Fruit fly (Drosophila melanogaster) whole organism, embryonic: Measurements from ENCODE around the gene CG11674.

Experiments
- Ada2b ChIP-seq: fragments of 200-800 bp; sonication (Bioruptor generic); IDR thresholded peaks from 2 replicates; pipeline ENCODE4 v1.3.6; 2022; ENCODE audit warnings: missing biosample characterization, missing genetic modification characterization
- Aef1 ChIP-seq: fragments of 200-800 bp; sonication (Bioruptor generic); IDR thresholded peaks from 3 replicates; pipeline ENCODE4 v1.3.6; 2022; ENCODE audit warnings: missing biosample characterization, missing genetic modification characterization
- Bgb ChIP-seq: fragments of 200-800 bp; sonication (Bioruptor generic); IDR thresholded peaks from 2 replicates; pipeline ENCODE4 v1.3.6; 2022; ENCODE audit warnings: missing biosample characterization, missing genetic modification characterization; ENCODE audit not compliant: partially characterized antibody
- Blimp-1 ChIP-seq: fragments of 200-800 bp; sonication (Bioruptor generic); optimal IDR thresholded peaks from 3 replicates; lab custom pipeline; 2018; ENCODE audit warnings: missing biosample characterization, missing genetic modification characterization, mild to moderate bottlenecking, moderate library complexity, missing genetic modification reagents
- CG12071 ChIP-seq: fragments of 200-800 bp; sonication (Bioruptor generic); optimal IDR thresholded peaks from 3 replicates; lab custom pipeline; 2018; ENCODE audit warnings: missing biosample characterization, mild to moderate bottlenecking, missing genetic modification characterization
- CG12155 ChIP-seq: fragments of 200-800 bp; sonication (Bioruptor generic); optimal IDR thresholded peaks from 3 replicates; lab custom pipeline; 2016; ENCODE audit warnings: missing biosample characterization, missing genetic modification characterization
- CG12659 ChIP-seq: fragments of 200-800 bp; sonication (Bioruptor generic); optimal IDR thresholded peaks from 3 replicates; lab custom pipeline; 2017; ENCODE audit warnings: mild to moderate bottlenecking, missing biosample characterization, missing genetic modification reagents, missing genetic modification characterization
- CG15601 ChIP-seq: fragments of 200-800 bp; sonication (Bioruptor generic); optimal IDR thresholded peaks from 3 replicates; lab custom pipeline; 2019; ENCODE audit warnings: missing biosample characterization, mild to moderate bottlenecking, missing genetic modification characterization, moderate library complexity
- CG18599 ChIP-seq: fragments of 200-800 bp; sonication (Bioruptor generic); optimal IDR thresholded peaks from 3 replicates; lab custom pipeline; 2017; ENCODE audit warnings: missing biosample characterization, missing genetic modification characterization, mild to moderate bottlenecking, moderate library complexity, missing genetic modification reagents
- CG18764 ChIP-seq: fragments of 200-800 bp; sonication (Bioruptor generic); optimal IDR thresholded peaks from 3 replicates; lab custom pipeline; 2016; ENCODE audit warnings: missing biosample characterization, missing genetic modification characterization
- CG2116 ChIP-seq: fragments of 200-800 bp; sonication (Bioruptor generic); optimal IDR thresholded peaks from 3 replicates; lab custom pipeline; 2018; ENCODE audit warnings: missing biosample characterization, mild to moderate bottlenecking, missing genetic modification characterization
- CG30403 ChIP-seq: fragments of 200-800 bp; sonication (Bioruptor generic); optimal IDR thresholded peaks from 3 replicates; lab custom pipeline; 2016; ENCODE audit warnings: missing biosample characterization, missing genetic modification characterization
- CG32767 ChIP-seq: fragments of 200-800 bp; sonication (Bioruptor generic); IDR thresholded peaks from 2 replicates; pipeline ENCODE4 v1.3.6; 2022; ENCODE audit warnings: missing biosample characterization, missing genetic modification characterization
- CG32772 ChIP-seq: fragments of 200-800 bp; sonication (Bioruptor generic); IDR thresholded peaks from 2 replicates; pipeline ENCODE4 v1.3.6; 2022; ENCODE audit warnings: missing biosample characterization, missing genetic modification characterization
- CG34224 ChIP-seq: fragments of 200-800 bp; sonication (Bioruptor generic); IDR thresholded peaks from 3 replicates; pipeline ENCODE4 v1.3.6; 2022; ENCODE audit warnings: missing biosample characterization, missing genetic modification characterization; ENCODE audit not compliant: partially characterized antibody
- CG34376 ChIP-seq: fragments of 200-800 bp; sonication (Bioruptor generic); optimal IDR thresholded peaks from 2 replicates; lab custom pipeline; 2018; ENCODE audit warnings: missing biosample characterization, mild to moderate bottlenecking, missing genetic modification characterization
- CG4282 ChIP-seq: fragments of 200-800 bp; sonication (Bioruptor generic); optimal IDR thresholded peaks from 2 replicates; lab custom pipeline; 2016; ENCODE audit warnings: missing biosample characterization, missing genetic modification characterization
- CG4617 ChIP-seq: fragments of 200-800 bp; sonication (Bioruptor generic); optimal IDR thresholded peaks from 3 replicates; lab custom pipeline; 2016; ENCODE audit warnings: missing biosample characterization, missing genetic modification characterization, borderline replicate concordance
- CG6175 ChIP-seq: fragments of 200-800 bp; sonication (Bioruptor generic); IDR thresholded peaks from 3 replicates; pipeline ENCODE4 v1.3.6; 2022; ENCODE audit warnings: missing biosample characterization, missing genetic modification characterization
- CG6791 ChIP-seq: fragments of 200-800 bp; sonication (Bioruptor generic); IDR thresholded peaks from 3 replicates; pipeline ENCODE4 v1.3.6; 2022; ENCODE audit warnings: missing biosample characterization, missing genetic modification characterization; ENCODE audit not compliant: partially characterized antibody
- Dll ChIP-seq: fragments of 200-800 bp; sonication (Bioruptor generic); IDR thresholded peaks from 4 replicates; pipeline ENCODE4 v1.3.6; 2022; ENCODE audit warnings: missing biosample characterization, missing genetic modification characterization; ENCODE audit not compliant: partially characterized antibody
- E2f2 ChIP-seq: fragments of 200-800 bp; sonication (Bioruptor generic); IDR thresholded peaks from 2 replicates; pipeline ENCODE4 v1.3.6; 2022; ENCODE audit warnings: missing biosample characterization, missing genetic modification characterization
- Fer1 ChIP-seq: fragments of 200-800 bp; sonication (Bioruptor generic); optimal IDR thresholded peaks from 2 replicates; lab custom pipeline; 2017; ENCODE audit warnings: missing biosample characterization, mild to moderate bottlenecking, missing genetic modification characterization
- Jarid2 ChIP-seq: fragments of 200-800 bp; sonication (Bioruptor generic); optimal IDR thresholded peaks from 3 replicates; lab custom pipeline; 2017; ENCODE audit warnings: mild to moderate bottlenecking, missing biosample characterization, missing genetic modification reagents, missing genetic modification characterization
- Opbp ChIP-seq: fragments of 200-800 bp; sonication (Bioruptor generic); IDR thresholded peaks from 3 replicates; pipeline ENCODE4 v1.3.6; 2022; ENCODE audit warnings: missing biosample characterization, missing genetic modification characterization; ENCODE audit not compliant: partially characterized antibody
- Scr ChIP-seq: fragments of 200-800 bp; sonication (Bioruptor generic); IDR thresholded peaks from 2 replicates; pipeline ENCODE4 v1.3.6; 2022; ENCODE audit warnings: missing biosample characterization, missing genetic modification characterization; ENCODE audit not compliant: partially characterized antibody
- Ssrp ChIP-seq: fragments of 200-800 bp; sonication (Bioruptor generic); optimal IDR thresholded peaks from 2 replicates; lab custom pipeline; 2018; ENCODE audit warnings: missing biosample characterization, mild to moderate bottlenecking, missing genetic modification characterization, moderate library complexity
- aop ChIP-seq: fragments of 200-800 bp; sonication (Bioruptor generic); IDR thresholded peaks from 2 replicates; pipeline ENCODE4 v1.3.6; 2022; ENCODE audit warnings: missing biosample characterization, missing genetic modification characterization
- bsh ChIP-seq, 2 experiments: fragments of 200-800 bp; sonication (Bioruptor generic); optimal IDR thresholded peaks; 2 replicates each; lab custom pipeline; 2017 to 2018; ENCODE audit warnings: mild to moderate bottlenecking in 2 of 2, missing biosample characterization in 2 of 2, missing genetic modification characterization in 2 of 2, moderate library complexity in 1 of 2
- cas ChIP-seq: fragments of 200-800 bp; sonication (Bioruptor generic); IDR thresholded peaks from 2 replicates; pipeline ENCODE4 v1.3.6; 2022; ENCODE audit warnings: missing biosample characterization, missing genetic modification characterization
- crp ChIP-seq, 2 experiments: fragments of 200-800 bp; sonication (Bioruptor generic); optimal IDR thresholded peaks; 2 replicates in 1 of 2; 3 replicates in 1 of 2; lab custom pipeline; 2017; ENCODE audit warnings: missing biosample characterization in 2 of 2, missing genetic modification characterization in 2 of 2, mild to moderate bottlenecking in 1 of 2, moderate library complexity in 1 of 2
- ems ChIP-seq: fragments of 200-800 bp; sonication (Bioruptor generic); optimal IDR thresholded peaks from 3 replicates; lab custom pipeline; 2016; ENCODE audit warnings: missing biosample characterization, missing genetic modification characterization
- gce ChIP-seq: fragments of 200-800 bp; sonication (Bioruptor generic); IDR thresholded peaks from 3 replicates; pipeline ENCODE4 v1.3.6; 2022; ENCODE audit warnings: missing biosample characterization, missing genetic modification characterization
- gt ChIP-seq: fragments of 200-800 bp; sonication (Bioruptor generic); IDR thresholded peaks from 2 replicates; pipeline ENCODE4 v1.3.6; 2022; ENCODE audit warnings: missing biosample characterization, missing genetic modification characterization
- hb ChIP-seq: fragments of 200-800 bp; sonication (Bioruptor generic); IDR thresholded peaks from 3 replicates; pipeline ENCODE4 v1.3.6; 2022; ENCODE audit warnings: missing biosample characterization, missing genetic modification characterization; ENCODE audit not compliant: partially characterized antibody
- knrl ChIP-seq: fragments of 200-800 bp; sonication (Bioruptor generic); IDR thresholded peaks from 3 replicates; pipeline ENCODE4 v1.3.6; 2022; ENCODE audit warnings: missing biosample characterization, missing genetic modification characterization; ENCODE audit not compliant: partially characterized antibody
- lab ChIP-seq: fragments of 200-800 bp; sonication (Bioruptor generic); optimal IDR thresholded peaks from 3 replicates; lab custom pipeline; 2017; ENCODE audit warnings: missing biosample characterization, missing genetic modification characterization, mild to moderate bottlenecking, moderate library complexity, missing genetic modification reagents
- mam ChIP-seq: fragments of 200-800 bp; sonication (Bioruptor generic); optimal IDR thresholded peaks from 3 replicates; lab custom pipeline; 2016; ENCODE audit warnings: missing biosample characterization, missing genetic modification characterization
- nerfin-1 ChIP-seq: fragments of 200-800 bp; sonication (Bioruptor generic); optimal IDR thresholded peaks from 3 replicates; lab custom pipeline; 2019; ENCODE audit warnings: missing biosample characterization, mild to moderate bottlenecking, missing genetic modification characterization, moderate library complexity
- nom ChIP-seq: fragments of 200-800 bp; sonication (Bioruptor generic); optimal IDR thresholded peaks from 2 replicates; lab custom pipeline; 2017; ENCODE audit warnings: missing biosample characterization, missing genetic modification characterization, mild to moderate bottlenecking, moderate library complexity, missing genetic modification reagents
- pb ChIP-seq: fragments of 200-800 bp; sonication (Bioruptor generic); optimal IDR thresholded peaks from 3 replicates; lab custom pipeline; 2016; ENCODE audit warnings: missing biosample characterization, missing genetic modification characterization
- row ChIP-seq: fragments of 200-800 bp; sonication (Bioruptor generic); IDR thresholded peaks from 3 replicates; pipeline ENCODE4 v1.3.6; 2022; ENCODE audit warnings: missing biosample characterization, missing genetic modification characterization
- tup ChIP-seq: fragments of 200-800 bp; sonication (Bioruptor generic); optimal IDR thresholded peaks from 2 replicates; lab custom pipeline; 2016; ENCODE audit warnings: missing biosample characterization, mild to moderate bottlenecking, missing genetic modification characterization, moderate library complexity
- tx ChIP-seq: fragments of 200-800 bp; sonication (Bioruptor generic); optimal IDR thresholded peaks from 2 replicates; lab custom pipeline; 2016; ENCODE audit warnings: missing biosample characterization, missing genetic modification characterization
- unc-4 ChIP-seq: fragments of 200-800 bp; sonication (Bioruptor generic); IDR thresholded peaks from 2 replicates; pipeline ENCODE4 v1.3.6; 2022; ENCODE audit warnings: missing biosample characterization, missing genetic modification characterization; ENCODE audit not compliant: partially characterized antibody
- vnd ChIP-seq: fragments of 200-800 bp; sonication (Bioruptor generic); IDR thresholded peaks from 3 replicates; pipeline ENCODE4 v1.3.6; 2022; ENCODE audit warnings: missing biosample characterization, missing genetic modification characterization; ENCODE audit not compliant: partially characterized antibody
- yki ChIP-seq: fragments of >200 bp; optimal IDR thresholded peaks from 3 replicates; lab custom pipeline; 2018

The CG11674 gene

dm6 chrX:14199967-14200531, 25.6 kb downstream of the CG11674 start, which contains the start of gene CG11590 (continued):
- no peak for TF ChIP-seq yki (lab: Kevin White, UChicago)
- TF ChIP-seq CG6175 (GFP tag; lab: Robert Waterston, UW): no peak
- TF ChIP-seq CG2116 (GFP tag; lab: Kevin White, UChicago): no peak
- TF ChIP-seq Ada2b (GFP tag; lab: Robert Waterston, UW): no peak
- TF ChIP-seq CG34224 (GFP tag; lab: Robert Waterston, UW): no peak
- TF ChIP-seq ems: no peak
- no peak for TF ChIP-seq CG32767 (GFP tag; lab: Robert Waterston, UW)
- TF ChIP-seq mam: no peak
- TF ChIP-seq lab (GFP tag; lab: Kevin White, UChicago): no peak
- peak; percentile 36; the same call in 1 of the 4 replicates for TF ChIP-seq Dll
- TF ChIP-seq CG4617 (GFP tag; lab: Kevin White, UChicago): no peak
- TF ChIP-seq CG6791 (GFP tag; lab: Robert Waterston, UW): no peak
- peak; percentile 59 for TF ChIP-seq E2f2 (GFP tag; lab: Robert Waterston, UW)
- TF ChIP-seq pb (GFP tag; lab: Kevin White, UChicago): no peak
- TF ChIP-seq row (GFP tag; lab: Robert Waterston, UW): peak; percentile 8; the same call in 1 of the 3 replicates
- TF ChIP-seq CG30403 (GFP tag; lab: Kevin White, UChicago): no peak
- TF ChIP-seq aop (GFP tag; lab: Robert Waterston, UW): no peak
- no peak for TF ChIP-seq CG12659 (GFP tag; lab: Kevin White, UChicago)
- TF ChIP-seq cas (GFP tag; lab: Robert Waterston, UW): no peak
- no peak for TF ChIP-seq gce (GFP tag; lab: Robert Waterston, UW)
- TF ChIP-seq CG4282 (GFP tag; lab: Kevin White, UChicago): no peak
- TF ChIP-seq CG18764 (GFP tag; lab: Kevin White, UChicago): peak; percentile 96
- no peak for TF ChIP-seq CG18599
- TF ChIP-seq nom (GFP tag; lab: Kevin White, UChicago): peak; percentile 29
- no peak for TF ChIP-seq CG12155 (GFP tag; lab: Kevin White, UChicago)
- no peak for TF ChIP-seq Aef1 (GFP tag; lab: Robert Waterston, UW)
- TF ChIP-seq Opbp (GFP tag; lab: Robert Waterston, UW): no peak
- no peak for TF ChIP-seq gt (GFP tag; lab: Robert Waterston, UW)
- no peak for TF ChIP-seq Blimp-1
- no peak for TF ChIP-seq CG15601
- no peak for TF ChIP-seq nerfin-1
- TF ChIP-seq CG32772 (GFP tag; lab: Robert Waterston, UW): no peak
- TF ChIP-seq crp (GFP tag; optimal IDR thresholded peaks at IDR 0.05; lab: Kevin White, UChicago): peak in 1 of 2 experiments; percentile 28
- no peak for TF ChIP-seq hb (GFP tag; lab: Robert Waterston, UW)
- no peak for TF ChIP-seq tup (GFP tag; lab: Kevin White, UChicago)
- no peak for TF ChIP-seq bsh (GFP tag; optimal IDR thresholded peaks at IDR 0.05; lab: Kevin White, UChicago)
- TF ChIP-seq Scr (GFP tag; lab: Robert Waterston, UW): no peak
- no peak for TF ChIP-seq CG12071 (GFP tag; lab: Kevin White, UChicago)
- TF ChIP-seq Jarid2 (GFP tag; lab: Kevin White, UChicago): no peak
- no peak for TF ChIP-seq Fer1 (GFP tag; lab: Kevin White, UChicago)
- TF ChIP-seq vnd: no peak
- peak; percentile 28; the same call in 1 of the 2 replicates for TF ChIP-seq unc-4 (GFP tag; lab: Robert Waterston, UW)
- no peak for TF ChIP-seq Ssrp
- no peak for TF ChIP-seq tx (GFP tag; lab: Kevin White, UChicago)
- no peak for TF ChIP-seq Bgb
- no peak for TF ChIP-seq CG34376 (GFP tag; lab: Kevin White, UChicago)
- TF ChIP-seq knrl: no peak
